Worm (Caenorhabditis elegans) whole organism, midembryonic: Measurements from ENCODE around the gene citk-2.

Source experiments
- cog-1 ChIP-seq: sonication (generic microtip); optimal IDR thresholded peaks from 2 replicates; lab custom pipeline; 2016; ENCODE audit warnings: missing genetic modification characterization, missing compliant biosample characterization
- ref-1 ChIP-seq: fragments of 200-800 bp; sonication (Bioruptor generic); conservative IDR thresholded peaks from 2 replicates; pipeline ENCODE4 v1.3.6; 2022; ENCODE audit warnings: missing genetic modification reagents, missing genetic modification characterization, missing compliant biosample characterization
- tab-1 ChIP-seq: fragments of 200-800 bp; sonication (Bioruptor generic); IDR thresholded peaks from 2 replicates; pipeline ENCODE4 v1.3.6; 2022; ENCODE audit warnings: missing genetic modification characterization, missing compliant biosample characterization

DNA sequence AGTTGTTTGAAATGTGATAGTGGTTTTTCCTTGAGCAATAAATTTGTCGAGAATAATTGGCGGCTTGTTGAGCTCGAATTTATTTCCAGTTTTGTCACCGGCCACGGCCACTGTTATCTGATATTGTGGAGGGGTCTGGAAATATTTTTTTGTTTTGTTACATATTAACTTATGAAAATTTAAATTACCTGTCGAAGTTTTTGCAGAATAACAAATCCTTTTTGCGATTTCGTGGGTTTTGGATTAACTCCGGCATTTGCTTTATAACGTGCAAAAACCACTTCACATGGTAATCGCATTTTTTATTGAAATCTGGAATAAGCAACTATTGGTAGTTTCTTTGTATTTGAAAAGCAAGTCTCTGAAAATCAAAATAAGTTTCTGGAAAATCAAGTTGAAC, 36.8 kb downstream of the citk-2 start, which contains the start of gene lrr-1:
- TF ChIP-seq ref-1 (GFP tag; lab: Robert Waterston, UW) (no peak), cog-1 (no peak), tab-1 (GFP tag; lab: Robert Waterston, UW) (no peak)
